Worm (Caenorhabditis elegans) whole organism, L1 larva: ENCODE measurements around the gene K08F9.4.
A peak's percentile ranks its signal among the peaks of the same experiment; 100 is the strongest.

Experiments
- C04F5.9 ChIP-seq: sonication (generic microtip); optimal IDR thresholded peaks from 2 replicates; lab custom pipeline; 2016; ENCODE audit warnings: missing genetic modification characterization, missing compliant biosample characterization
- C16A3.4 ChIP-seq: fragments of 150-350 bp; optimal IDR thresholded peaks from 2 replicates; lab custom pipeline; 2014; ENCODE audit warnings: missing biosample characterization, missing genetic modification characterization
- C34B4.2 ChIP-seq: sonication (generic microtip); optimal IDR thresholded peaks from 2 replicates; lab custom pipeline; 2017; ENCODE audit warnings: mild to moderate bottlenecking, missing genetic modification characterization, missing compliant biosample characterization
- F16B12.6 ChIP-seq: fragments of 150-350 bp; optimal IDR thresholded peaks from 2 replicates; lab custom pipeline; 2014; ENCODE audit warnings: missing biosample characterization, missing genetic modification characterization
- Y116A8C.19 ChIP-seq: sonication (generic microtip); optimal IDR thresholded peaks from 2 replicates; lab custom pipeline; 2016; ENCODE audit warnings: missing compliant biosample characterization, missing genetic modification characterization, borderline replicate concordance
- aha-1 ChIP-seq: fragments of 150-350 bp; optimal IDR thresholded peaks from 2 replicates; lab custom pipeline; 2014; ENCODE audit warnings: missing biosample characterization, missing genetic modification characterization
- alr-1 ChIP-seq: fragments of 200-800 bp; sonication (Bioruptor generic); optimal IDR thresholded peaks from 2 replicates; lab custom pipeline; 2018; ENCODE audit warnings: borderline replicate concordance, mild to moderate bottlenecking, missing genetic modification characterization, missing compliant biosample characterization
- aly-2 ChIP-seq: fragments of 150-350 bp; optimal IDR thresholded peaks from 2 replicates; lab custom pipeline; 2014; ENCODE audit warnings: missing biosample characterization, missing genetic modification characterization
- ama-1 ChIP-seq: fragments of 150-350 bp; optimal IDR thresholded peaks from 2 replicates; lab custom pipeline; 2014
- blmp-1 ChIP-seq: fragments of 150-350 bp; optimal IDR thresholded peaks from 2 replicates; lab custom pipeline; 2014; ENCODE audit warnings: missing biosample characterization, missing genetic modification characterization
- ceh-63 ChIP-seq: fragments of 200-800 bp; sonication (Bioruptor generic); optimal IDR thresholded peaks from 2 replicates; lab custom pipeline; 2018; ENCODE audit warnings: mild to moderate bottlenecking, missing genetic modification characterization, missing compliant biosample characterization
- ceh-90 ChIP-seq: sonication (generic microtip); optimal IDR thresholded peaks from 2 replicates; lab custom pipeline; 2016; ENCODE audit warnings: missing genetic modification characterization, missing compliant biosample characterization
- ces-1 ChIP-seq: fragments of 150-350 bp; optimal IDR thresholded peaks from 2 replicates; lab custom pipeline; 2014; ENCODE audit warnings: missing biosample characterization, missing genetic modification reagents, missing genetic modification characterization
- dsc-1 ChIP-seq: sonication (generic microtip); optimal IDR thresholded peaks from 2 replicates; lab custom pipeline; 2016; ENCODE audit warnings: mild to moderate bottlenecking, missing genetic modification characterization, missing compliant biosample characterization
- efl-3 ChIP-seq: fragments of 200-800 bp; sonication (Bioruptor generic); optimal IDR thresholded peaks from 2 replicates; lab custom pipeline; 2018; ENCODE audit warnings: mild to moderate bottlenecking, missing genetic modification characterization, missing compliant biosample characterization
- elt-2 ChIP-seq: sonication (generic microtip); optimal IDR thresholded peaks from 2 replicates; lab custom pipeline; 2016; ENCODE audit warnings: missing genetic modification characterization, mild to moderate bottlenecking, inconsistent platforms, missing compliant biosample characterization, missing genetic modification reagents
- fkh-8 ChIP-seq: sonication (generic microtip); optimal IDR thresholded peaks from 2 replicates; lab custom pipeline; 2016; ENCODE audit warnings: mild to moderate bottlenecking, missing genetic modification characterization, missing compliant biosample characterization
- grh-1 ChIP-seq: fragments of 200-800 bp; sonication (Bioruptor generic); IDR thresholded peaks from 2 replicates; pipeline ENCODE4 v1.3.6; 2022; ENCODE audit warnings: missing genetic modification reagents, missing genetic modification characterization, missing compliant biosample characterization
- hlh-17 ChIP-seq: fragments of 200-800 bp; sonication (Bioruptor generic); optimal IDR thresholded peaks from 2 replicates; lab custom pipeline; 2018; ENCODE audit warnings: missing genetic modification characterization, mild to moderate bottlenecking, missing compliant biosample characterization, moderate library complexity, borderline replicate concordance
- hlh-4 ChIP-seq: sonication (generic microtip); optimal IDR thresholded peaks from 2 replicates; lab custom pipeline; 2016; ENCODE audit warnings: mild to moderate bottlenecking, missing genetic modification characterization, missing compliant biosample characterization
- hpl-2 ChIP-seq: fragments of 150-350 bp; optimal IDR thresholded peaks from 2 replicates; lab custom pipeline; 2014; ENCODE audit warnings: missing biosample characterization, missing genetic modification reagents, missing genetic modification characterization
- irx-1 ChIP-seq: sonication (generic microtip); optimal IDR thresholded peaks from 2 replicates; lab custom pipeline; 2016; ENCODE audit warnings: missing genetic modification characterization, missing compliant biosample characterization
- isw-1 ChIP-seq: fragments of 200-800 bp; sonication (Bioruptor generic); IDR thresholded peaks from 2 replicates; pipeline ENCODE4 v1.3.6; 2022; ENCODE audit warnings: missing genetic modification characterization, missing compliant biosample characterization
- jun-1 ChIP-seq: fragments of 150-350 bp; optimal IDR thresholded peaks from 2 replicates; lab custom pipeline; 2014; ENCODE audit warnings: missing biosample characterization, missing genetic modification reagents, missing genetic modification characterization
- lin-13 ChIP-seq: fragments of 150-350 bp; optimal IDR thresholded peaks from 2 replicates; lab custom pipeline; 2014; ENCODE audit warnings: missing biosample characterization, missing genetic modification reagents, missing genetic modification characterization
- lin-35 ChIP-seq, 2 experiments: fragments of 150-350 bp; optimal IDR thresholded peaks; 2 replicates each; lab custom pipeline; 2014; ENCODE audit warnings: missing biosample characterization in 2 of 2, missing genetic modification characterization in 2 of 2, missing genetic modification reagents in 2 of 2
- lsy-2 ChIP-seq, 2 experiments: fragments of 150-350 bp; optimal IDR thresholded peaks; 2 replicates each; lab custom pipeline; 2014; ENCODE audit warnings: missing biosample characterization in 2 of 2, missing genetic modification characterization in 2 of 2
- mef-2 ChIP-seq: fragments of 150-350 bp; optimal IDR thresholded peaks from 2 replicates; lab custom pipeline; 2014; ENCODE audit warnings: missing biosample characterization, missing genetic modification characterization
- nhr-12 ChIP-seq: sonication (generic microtip); optimal IDR thresholded peaks from 2 replicates; lab custom pipeline; 2017; ENCODE audit warnings: missing biosample characterization, missing genetic modification characterization
- nhr-20 ChIP-seq: sonication (generic microtip); optimal IDR thresholded peaks from 2 replicates; lab custom pipeline; 2016; ENCODE audit warnings: mild to moderate bottlenecking, missing genetic modification characterization, missing compliant biosample characterization
- nhr-237 ChIP-seq: fragments of 150-350 bp; optimal IDR thresholded peaks from 2 replicates; lab custom pipeline; 2014; ENCODE audit warnings: missing biosample characterization, missing genetic modification characterization
- nhr-47 ChIP-seq: sonication (generic microtip); optimal IDR thresholded peaks from 2 replicates; lab custom pipeline; 2016; ENCODE audit warnings: mild to moderate bottlenecking, missing genetic modification characterization, moderate library complexity, missing compliant biosample characterization
- nhr-71 ChIP-seq: sonication (generic microtip); optimal IDR thresholded peaks from 2 replicates; lab custom pipeline; 2016; ENCODE audit warnings: mild to moderate bottlenecking, missing genetic modification characterization, moderate library complexity, missing compliant biosample characterization
- nhr-76 ChIP-seq: sonication (generic microtip); optimal IDR thresholded peaks from 2 replicates; lab custom pipeline; 2017; ENCODE audit warnings: missing biosample characterization, missing genetic modification characterization
- nhr-90 ChIP-seq: sonication (generic microtip); optimal IDR thresholded peaks from 2 replicates; lab custom pipeline; 2016; ENCODE audit warnings: mild to moderate bottlenecking, missing genetic modification characterization, missing compliant biosample characterization; ENCODE audit not compliant: poor library complexity
- pag-3 ChIP-seq: sonication (generic microtip); optimal IDR thresholded peaks from 2 replicates; lab custom pipeline; 2017; ENCODE audit warnings: missing genetic modification characterization, mild to moderate bottlenecking, missing compliant biosample characterization, antibody characterized with exemption, borderline replicate concordance; ENCODE audit not compliant: insufficient read depth
- pax-3 ChIP-seq: fragments of 200-800 bp; sonication (Bioruptor generic); optimal IDR thresholded peaks from 2 replicates; lab custom pipeline; 2018; ENCODE audit warnings: mild to moderate bottlenecking, missing genetic modification characterization, moderate library complexity, missing compliant biosample characterization
- pqm-1 ChIP-seq: sonication (generic microtip); optimal IDR thresholded peaks from 3 replicates; lab custom pipeline; 2017; ENCODE audit warnings: missing biosample characterization, missing genetic modification characterization
- rnt-1 ChIP-seq: sonication (generic microtip); optimal IDR thresholded peaks from 2 replicates; lab custom pipeline; 2016; ENCODE audit warnings: mild to moderate bottlenecking, missing genetic modification characterization, moderate library complexity, missing compliant biosample characterization
- skn-1 ChIP-seq: fragments of 150-350 bp; optimal IDR thresholded peaks from 2 replicates; lab custom pipeline; 2014; ENCODE audit warnings: missing biosample characterization, missing genetic modification characterization
- snu-23 ChIP-seq: sonication (generic microtip); optimal IDR thresholded peaks from 2 replicates; lab custom pipeline; 2016; ENCODE audit warnings: missing genetic modification characterization, missing compliant biosample characterization
- sox-4 ChIP-seq: sonication (generic microtip); optimal IDR thresholded peaks from 2 replicates; lab custom pipeline; 2016; ENCODE audit warnings: missing genetic modification characterization, missing compliant biosample characterization
- sup-37 ChIP-seq: fragments of 200-800 bp; sonication (Bioruptor generic); optimal IDR thresholded peaks from 2 replicates; lab custom pipeline; 2018; ENCODE audit warnings: mild to moderate bottlenecking, missing genetic modification characterization, missing compliant biosample characterization
- swsn-7 ChIP-seq: sonication (generic microtip); optimal IDR thresholded peaks from 2 replicates; lab custom pipeline; 2016; ENCODE audit warnings: missing genetic modification characterization, missing compliant biosample characterization
- tbx-2 ChIP-seq: sonication (generic microtip); optimal IDR thresholded peaks from 2 replicates; lab custom pipeline; 2016; ENCODE audit warnings: missing genetic modification characterization, missing compliant biosample characterization
- tlp-1 ChIP-seq: fragments of 150-350 bp; optimal IDR thresholded peaks from 2 replicates; lab custom pipeline; 2014; ENCODE audit warnings: missing biosample characterization, missing genetic modification characterization
- unc-30 ChIP-seq: sonication (generic microtip); optimal IDR thresholded peaks from 2 replicates; lab custom pipeline; 2017; ENCODE audit warnings: missing biosample characterization, missing genetic modification characterization
- unc-62 ChIP-seq: fragments of 150-350 bp; optimal IDR thresholded peaks from 2 replicates; lab custom pipeline; 2014; ENCODE audit warnings: missing biosample characterization, missing genetic modification reagents, missing genetic modification characterization
- unc-86 ChIP-seq: sonication (generic microtip); optimal IDR thresholded peaks from 2 replicates; lab custom pipeline; 2016; ENCODE audit warnings: missing genetic modification characterization, missing compliant biosample characterization
- unc-98 ChIP-seq: fragments of 200-800 bp; sonication (Bioruptor generic); IDR thresholded peaks from 2 replicates; pipeline ENCODE4 v1.3.6; 2022; ENCODE audit warnings: missing genetic modification characterization, missing compliant biosample characterization
- vab-15 ChIP-seq: sonication (generic microtip); optimal IDR thresholded peaks from 2 replicates; lab custom pipeline; 2017; ENCODE audit warnings: missing genotype, mild to moderate bottlenecking, missing genetic modification characterization, missing compliant biosample characterization

The K08F9.4 gene

ce11 chrV:15187083-15188057 lies 43.6 kb downstream of the K08F9.4 start, which contains the start of the genes cyn-7 and bath-36:
Gene cyn-7, minus strand, starts transcription at chrV:15187378.
Gene bath-36, plus strand, starts transcription at chrV:15187888.
- TF ChIP-seq nhr-12 (tag; lab: Kevin White, UChicago) (no peak), sox-4 (tag; lab: Kevin White, UChicago) (peak; percentile 30), pqm-1 (no peak), nhr-71 (tag; lab: Kevin White, UChicago) (peak; percentile 92), jun-1 (tag; lab: Kevin White, UChicago) (peak; percentile 75), unc-30 (tag; lab: Kevin White, UChicago) (no peak), efl-3 (GFP tag; lab: Kevin White, UChicago) (no peak), lin-13 (GFP tag; lab: Kevin White, UChicago) (peak; percentile 7), alr-1 (tag; lab: Kevin White, UChicago) (no peak), ceh-90 (tag; lab: Kevin White, UChicago) (no peak), irx-1 (peak; percentile 69), hlh-17 (GFP tag; lab: Kevin White, UChicago) (no peak), unc-62 (GFP tag; lab: Kevin White, UChicago) (no peak), blmp-1 (peak; percentile 98), pag-3 (peak; percentile 18), ceh-63 (GFP tag; lab: Kevin White, UChicago) (no peak), ama-1 (lab: Kevin White, UChicago) (no peak), ces-1 (no peak), C04F5.9 (peak; percentile 21), nhr-237 (no peak), hlh-4 (tag; lab: Kevin White, UChicago) (no peak), unc-86 (tag; lab: Kevin White, UChicago) (peak; percentile 63), dsc-1 (tag; lab: Kevin White, UChicago) (peak; percentile 77), fkh-8 (tag; lab: Kevin White, UChicago) (peak; percentile 86), C34B4.2 (tag; lab: Kevin White, UChicago) (no peak), lsy-2 (tag; optimal IDR thresholded peaks at IDR 0.05; lab: Kevin White, UChicago) (peak; percentile 76 to 81), Y116A8C.19 (tag; lab: Kevin White, UChicago) (no peak), aha-1 (tag; lab: Kevin White, UChicago) (no peak), mef-2 (tag; lab: Kevin White, UChicago) (peak; percentile 1), nhr-47 (peak; percentile 90), tlp-1 (tag; lab: Kevin White, UChicago) (no peak), unc-98 (GFP tag; lab: Robert Waterston, UW) (no peak), tbx-2 (tag; lab: Kevin White, UChicago) (peak; percentile 83), lin-35 (GFP tag; optimal IDR thresholded peaks at IDR 0.05; lab: Kevin White, UChicago) (peak; percentile 83 to 84), isw-1 (GFP tag; lab: Robert Waterston, UW) (peak; percentile 67), pax-3 (tag; lab: Kevin White, UChicago) (peak; percentile 71), hpl-2 (GFP tag; lab: Kevin White, UChicago) (no peak), grh-1 (GFP tag; lab: Robert Waterston, UW) (peak; percentile 69), nhr-76 (tag; lab: Kevin White, UChicago) (no peak), rnt-1 (peak; percentile 70), C16A3.4 (peak; percentile 37), sup-37 (GFP tag; lab: Kevin White, UChicago) (no peak), skn-1 (tag; lab: Kevin White, UChicago) (peak; percentile 55), F16B12.6 (tag; lab: Kevin White, UChicago) (peak; percentile 92), swsn-7 (tag; lab: Kevin White, UChicago) (peak; percentile 90), elt-2 (peak; percentile 74), vab-15 (tag; lab: Kevin White, UChicago) (no peak), nhr-90 (tag; lab: Kevin White, UChicago) (peak; percentile 87), snu-23 (GFP tag; lab: Kevin White, UChicago) (peak; percentile 94), aly-2 (tag; lab: Kevin White, UChicago) (no peak), nhr-20 (tag; lab: Kevin White, UChicago) (peak; percentile 92)
